Fruit fly (Drosophila melanogaster) whole organism, prepupa: ENCODE data around the gene CG34258.

Source experiments
- CG11294 ChIP-seq: fragments of 200-800 bp; sonication (Bioruptor generic); IDR thresholded peaks from 2 replicates; pipeline ENCODE4 v1.3.6; 2022; ENCODE audit warnings: missing biosample characterization, missing genetic modification characterization
- CG11762 ChIP-seq: fragments of 200-800 bp; sonication (Bioruptor generic); optimal IDR thresholded peaks from 3 replicates; lab custom pipeline; 2016; ENCODE audit warnings: missing biosample characterization, missing genetic modification characterization; ENCODE audit not compliant: insufficient read depth
- CG1621 ChIP-seq: fragments of 200-800 bp; sonication (Bioruptor generic); optimal IDR thresholded peaks from 3 replicates; lab custom pipeline; 2018; ENCODE audit warnings: missing biosample characterization, mild to moderate bottlenecking, missing genetic modification characterization
- CG16779 ChIP-seq: fragments of 200-800 bp; sonication (Bioruptor generic); optimal IDR thresholded peaks from 3 replicates; lab custom pipeline; 2017; ENCODE audit warnings: missing biosample characterization, mild to moderate bottlenecking, missing genetic modification characterization
- CG3032 ChIP-seq: fragments of 200-800 bp; optimal IDR thresholded peaks from 2 replicates; lab custom pipeline; 2019; ENCODE audit warnings: missing biosample characterization, mild to moderate bottlenecking, missing genetic modification characterization, moderate library complexity
- CG31627 ChIP-seq: fragments of 200-800 bp; sonication (Bioruptor generic); optimal IDR thresholded peaks from 3 replicates; lab custom pipeline; 2016; ENCODE audit warnings: missing biosample characterization, missing genetic modification characterization
- CG32006 ChIP-seq: fragments of 200-800 bp; sonication (Bioruptor generic); optimal IDR thresholded peaks from 3 replicates; lab custom pipeline; 2017; ENCODE audit warnings: missing biosample characterization, mild to moderate bottlenecking, missing genetic modification characterization
- CG34406 ChIP-seq: fragments of 200-800 bp; sonication (Bioruptor generic); optimal IDR thresholded peaks from 3 replicates; lab custom pipeline; 2016; ENCODE audit warnings: missing biosample characterization, missing genetic modification characterization
- CG3919 ChIP-seq: fragments of 200-800 bp; sonication (Bioruptor generic); optimal IDR thresholded peaks from 3 replicates; lab custom pipeline; 2016; ENCODE audit warnings: missing biosample characterization, missing genetic modification characterization
- CG6163 ChIP-seq: fragments of 200-800 bp; sonication (Bioruptor generic); IDR thresholded peaks from 3 replicates; pipeline ENCODE4 v1.3.6; 2022; ENCODE audit warnings: missing biosample characterization, missing genetic modification characterization
- CG6854 ChIP-seq: fragments of 200-800 bp; sonication (Bioruptor generic); optimal IDR thresholded peaks from 2 replicates; lab custom pipeline; 2017; ENCODE audit warnings: missing biosample characterization, mild to moderate bottlenecking, missing genetic modification characterization
- CG7368 ChIP-seq: fragments of 200-800 bp; sonication (Bioruptor generic); optimal IDR thresholded peaks from 3 replicates; lab custom pipeline; 2016; ENCODE audit warnings: missing biosample characterization, missing genetic modification characterization
- CG8119 ChIP-seq: fragments of 200-800 bp; sonication (Bioruptor generic); IDR thresholded peaks from 3 replicates; pipeline ENCODE4 v1.3.6; 2022; ENCODE audit warnings: missing biosample characterization, missing genetic modification characterization
- CG8319 ChIP-seq: fragments of 200-800 bp; sonication (Bioruptor generic); optimal IDR thresholded peaks from 3 replicates; lab custom pipeline; 2016; ENCODE audit warnings: missing biosample characterization, missing genetic modification characterization
- CG8632 ChIP-seq: fragments of 200-800 bp; sonication (Bioruptor generic); optimal IDR thresholded peaks from 3 replicates; lab custom pipeline; 2016; ENCODE audit warnings: missing biosample characterization, missing genetic modification characterization
- Eip75B ChIP-seq: fragments of 200-800 bp; sonication (Bioruptor generic); optimal IDR thresholded peaks from 3 replicates; lab custom pipeline; 2016; ENCODE audit warnings: missing biosample characterization, missing genetic modification characterization
- Eip78C ChIP-seq: fragments of 200-800 bp; sonication (Bioruptor generic); peaks from one replicate; lab custom pipeline; 2016; ENCODE audit warnings: missing biosample characterization, missing genetic modification characterization
- Eip93F ChIP-seq: fragments of 200-800 bp; sonication (Bioruptor generic); optimal IDR thresholded peaks from 2 replicates; lab custom pipeline; 2016; ENCODE audit warnings: missing biosample characterization, mild to moderate bottlenecking, missing genetic modification characterization
- Ets21C ChIP-seq: fragments of 200-800 bp; sonication (Bioruptor generic); optimal IDR thresholded peaks from 3 replicates; lab custom pipeline; 2016; ENCODE audit warnings: missing biosample characterization, missing genetic modification characterization
- Ets96B ChIP-seq: fragments of 200-800 bp; optimal IDR thresholded peaks from 2 replicates; lab custom pipeline; 2019; ENCODE audit warnings: missing biosample characterization, mild to moderate bottlenecking, missing genetic modification characterization, moderate library complexity
- Hr4 ChIP-seq: fragments of 200-800 bp; sonication (Bioruptor generic); optimal IDR thresholded peaks from 3 replicates; lab custom pipeline; 2016; ENCODE audit warnings: missing biosample characterization, missing genetic modification characterization
- Lpt ChIP-seq: fragments of 200-800 bp; sonication (Bioruptor generic); optimal IDR thresholded peaks from 3 replicates; lab custom pipeline; 2016; ENCODE audit warnings: missing biosample characterization, missing genetic modification characterization
- Met ChIP-seq: fragments of 200-800 bp; sonication (Bioruptor generic); optimal IDR thresholded peaks from 3 replicates; lab custom pipeline; 2016; ENCODE audit warnings: missing biosample characterization, missing genetic modification characterization
- OdsH ChIP-seq: fragments of 200-800 bp; sonication (Bioruptor generic); optimal IDR thresholded peaks from 3 replicates; lab custom pipeline; 2016; ENCODE audit warnings: missing biosample characterization, missing genetic modification characterization
- Sox14 ChIP-seq: fragments of 200-800 bp; sonication (Bioruptor generic); optimal IDR thresholded peaks from 3 replicates; lab custom pipeline; 2016; ENCODE audit warnings: missing biosample characterization, missing genetic modification characterization
- Sox15 ChIP-seq: fragments of 200-800 bp; sonication (Bioruptor generic); optimal IDR thresholded peaks from 3 replicates; lab custom pipeline; 2016; ENCODE audit warnings: missing biosample characterization, missing genetic modification characterization
- achi ChIP-seq: fragments of 200-800 bp; sonication (Bioruptor generic); optimal IDR thresholded peaks from 3 replicates; lab custom pipeline; 2016; ENCODE audit warnings: missing biosample characterization, missing genetic modification characterization
- acj6 ChIP-seq: fragments of 200-800 bp; sonication (Bioruptor generic); optimal IDR thresholded peaks from 3 replicates; lab custom pipeline; 2016; ENCODE audit warnings: missing biosample characterization, missing genetic modification characterization
- dac ChIP-seq: fragments of 200-800 bp; sonication (Bioruptor generic); optimal IDR thresholded peaks from 2 replicates; lab custom pipeline; 2017; ENCODE audit warnings: missing biosample characterization, mild to moderate bottlenecking, missing genetic modification characterization
- dsx ChIP-seq: fragments of 200-800 bp; optimal IDR thresholded peaks from 3 replicates; lab custom pipeline; 2019; ENCODE audit warnings: missing biosample characterization, mild to moderate bottlenecking, missing genetic modification characterization, moderate library complexity; ENCODE audit not compliant: poor library complexity, severe bottlenecking
- eg ChIP-seq: fragments of 200-800 bp; sonication (Bioruptor generic); IDR thresholded peaks from 3 replicates; pipeline ENCODE4 v1.3.6; 2022; ENCODE audit warnings: missing biosample characterization, missing genetic modification characterization
- fkh ChIP-seq: fragments of 200-800 bp; sonication (Bioruptor generic); optimal IDR thresholded peaks from 3 replicates; lab custom pipeline; 2017; ENCODE audit warnings: missing biosample characterization, mild to moderate bottlenecking, missing genetic modification characterization, moderate library complexity
- net ChIP-seq: fragments of 200-800 bp; sonication (Bioruptor generic); optimal IDR thresholded peaks from 3 replicates; lab custom pipeline; 2016; ENCODE audit warnings: missing biosample characterization, missing genetic modification characterization
- spab ChIP-seq: fragments of 200-800 bp; sonication (Bioruptor generic); optimal IDR thresholded peaks from 2 replicates; lab custom pipeline; 2017; ENCODE audit warnings: missing biosample characterization, mild to moderate bottlenecking, missing genetic modification characterization, missing genetic modification reagents
- ss ChIP-seq, 2 experiments: fragments of 200-800 bp; sonication (Bioruptor generic); optimal IDR thresholded peaks; 2 replicates in 1 of 2; 3 replicates in 1 of 2; lab custom pipeline; 2017 to 2018; ENCODE audit warnings: mild to moderate bottlenecking in 2 of 2, missing biosample characterization in 2 of 2, missing genetic modification characterization in 2 of 2, moderate library complexity in 1 of 2
- svp ChIP-seq: fragments of 200-800 bp; sonication (Bioruptor generic); peaks from one replicate; lab custom pipeline; 2016; ENCODE audit warnings: missing biosample characterization, missing genetic modification characterization
- vri ChIP-seq: fragments of 200-800 bp; sonication (Bioruptor generic); optimal IDR thresholded peaks from 3 replicates; lab custom pipeline; 2016; ENCODE audit warnings: missing biosample characterization, mild to moderate bottlenecking, missing genetic modification characterization

Gene CG34258

dm6 chr3L:19953612-19954011, 1.8 kb upstream of the CG34258 start, which contains the start of gene CG42655:
Gene CG42655 (minus strand): TSS chr3L:19953712.
- TF ChIP-seq Eip78C (GFP tag; lab: Kevin White, UChicago) (no peak), CG8319 (no peak), CG32006 (GFP tag; lab: Kevin White, UChicago) (no peak), CG34406 (GFP tag; lab: Kevin White, UChicago) (no peak), fkh (GFP tag; lab: Kevin White, UChicago) (no peak), achi (GFP tag; lab: Kevin White, UChicago) (no peak), svp (GFP tag; lab: Kevin White, UChicago) (no peak), Sox15 (GFP tag; lab: Kevin White, UChicago) (no peak), CG8119 (GFP tag; lab: Robert Waterston, UW) (no peak), spab (GFP tag; lab: Kevin White, UChicago) (no peak), Met (GFP tag; lab: Kevin White, UChicago) (no peak), Ets96B (tag; lab: Kevin White, UChicago) (no peak), CG31627 (GFP tag; lab: Kevin White, UChicago) (no peak)

- TF ChIP-seq acj6 (no peak), CG8632 (GFP tag; lab: Kevin White, UChicago) (no peak), CG11762 (GFP tag; lab: Kevin White, UChicago) (no peak), Ets21C (GFP tag; lab: Kevin White, UChicago) (no peak), dac (GFP tag; lab: Kevin White, UChicago) (no peak), svp (GFP tag; lab: Kevin White, UChicago) (no peak), net (no peak), Eip75B (GFP tag; lab: Kevin White, UChicago) (no peak), Met (GFP tag; lab: Kevin White, UChicago) (no peak), CG16779 (tag; lab: Kevin White, UChicago) (no peak)
Observed at dm6 chr3L:19952690-19953089, 922 bp upstream of the CG34258 start, which contains the start of gene CG33710. Gene CG33710 (minus strand): TSS chr3L:19952790.

- TF ChIP-seq CG3919 (no peak), Eip93F (GFP tag; lab: Kevin White, UChicago) (no peak), net (no peak), OdsH (no peak), CG6163 (no peak), Ets96B (tag; lab: Kevin White, UChicago) (no peak)
- TF ChIP-seq, all 60 proteins: peak for 0
Observed at dm6 chr3L:19951035-19951434, 733 bp downstream of the CG34258 start, which contains the start of gene CG32219. Gene CG32219 (minus strand): TSS chr3L:19951135.

- TF ChIP-seq svp (GFP tag; lab: Kevin White, UChicago) (peak; percentile 64), ss (GFP tag; optimal IDR thresholded peaks at IDR 0.05; lab: Kevin White, UChicago) (no peak), vri (GFP tag; lab: Kevin White, UChicago) (peak; percentile 39)
Observed at dm6 chr3L:19945469-19945868, 6.3 kb downstream of the CG34258 start.

- no peak for TF ChIP-seq Lpt
- TF ChIP-seq acj6, result no peak
- TF ChIP-seq CG8632 (GFP tag; lab: Kevin White, UChicago), result no peak
- no peak for TF ChIP-seq net
- TF ChIP-seq CG32006 (GFP tag; lab: Kevin White, UChicago), result no peak
- TF ChIP-seq dac (GFP tag; lab: Kevin White, UChicago), result no peak
- TF ChIP-seq Hr4 (GFP tag; lab: Kevin White, UChicago), result no peak
- no peak for TF ChIP-seq CG6854
- TF ChIP-seq CG7368, result no peak
- TF ChIP-seq dsx (GFP tag; lab: Kevin White, UChicago), result no peak
- no peak for TF ChIP-seq CG3032 (tag; lab: Kevin White, UChicago)
- TF ChIP-seq spab (GFP tag; lab: Kevin White, UChicago), result no peak
- TF ChIP-seq CG8319, result no peak
- no peak for TF ChIP-seq eg (GFP tag; lab: Robert Waterston, UW)
- TF ChIP-seq CG1621 (tag; lab: Kevin White, UChicago), result no peak
- no peak for TF ChIP-seq Sox14 (GFP tag; lab: Kevin White, UChicago)
- no peak for TF ChIP-seq fkh (GFP tag; lab: Kevin White, UChicago)
- TF ChIP-seq CG11294 (GFP tag; lab: Robert Waterston, UW), result no peak
Observed at dm6 chr3L:19941162-19941561, 10.6 kb downstream of the CG34258 start.
